Fruit fly (Drosophila melanogaster) whole organism, prepupa: ENCODE data around the gene CG11854.

Experiments
- Blimp-1 ChIP-seq: fragments of 200-800 bp; sonication (Bioruptor generic); optimal IDR thresholded peaks from 3 replicates; lab custom pipeline; 2017; ENCODE audit warnings: missing biosample characterization, missing genetic modification characterization, mild to moderate bottlenecking, moderate library complexity, missing genetic modification reagents
- CG10631 ChIP-seq: fragments of 200-800 bp; sonication (Bioruptor generic); optimal IDR thresholded peaks from 2 replicates; lab custom pipeline; 2016; ENCODE audit warnings: missing biosample characterization, missing genetic modification characterization
- CG10669 ChIP-seq: fragments of 200-800 bp; sonication (Bioruptor generic); optimal IDR thresholded peaks from 3 replicates; lab custom pipeline; 2018; ENCODE audit warnings: missing biosample characterization, mild to moderate bottlenecking, missing genetic modification characterization, moderate library complexity
- CG11294 ChIP-seq: fragments of 200-800 bp; sonication (Bioruptor generic); IDR thresholded peaks from 2 replicates; pipeline ENCODE4 v1.3.6; 2022; ENCODE audit warnings: missing biosample characterization, missing genetic modification characterization
- CG15336 ChIP-seq: fragments of 200-800 bp; sonication (Bioruptor generic); IDR thresholded peaks from 2 replicates; pipeline ENCODE4 v1.3.6; 2022; ENCODE audit warnings: missing biosample characterization, missing genetic modification characterization
- CG1621 ChIP-seq: fragments of 200-800 bp; sonication (Bioruptor generic); optimal IDR thresholded peaks from 3 replicates; lab custom pipeline; 2018; ENCODE audit warnings: missing biosample characterization, mild to moderate bottlenecking, missing genetic modification characterization
- CG16779 ChIP-seq: fragments of 200-800 bp; sonication (Bioruptor generic); optimal IDR thresholded peaks from 3 replicates; lab custom pipeline; 2017; ENCODE audit warnings: missing biosample characterization, mild to moderate bottlenecking, missing genetic modification characterization
- CG31627 ChIP-seq: fragments of 200-800 bp; sonication (Bioruptor generic); optimal IDR thresholded peaks from 3 replicates; lab custom pipeline; 2016; ENCODE audit warnings: missing biosample characterization, missing genetic modification characterization
- CG3919 ChIP-seq: fragments of 200-800 bp; sonication (Bioruptor generic); optimal IDR thresholded peaks from 3 replicates; lab custom pipeline; 2016; ENCODE audit warnings: missing biosample characterization, missing genetic modification characterization
- CG4318 ChIP-seq: fragments of 200-800 bp; sonication (Bioruptor generic); optimal IDR thresholded peaks from 3 replicates; lab custom pipeline; 2017; ENCODE audit warnings: missing biosample characterization, mild to moderate bottlenecking, missing genetic modification characterization
- CG6854 ChIP-seq: fragments of 200-800 bp; sonication (Bioruptor generic); optimal IDR thresholded peaks from 2 replicates; lab custom pipeline; 2017; ENCODE audit warnings: missing biosample characterization, mild to moderate bottlenecking, missing genetic modification characterization
- CG7368 ChIP-seq: fragments of 200-800 bp; sonication (Bioruptor generic); optimal IDR thresholded peaks from 3 replicates; lab custom pipeline; 2016; ENCODE audit warnings: missing biosample characterization, missing genetic modification characterization
- CG8632 ChIP-seq: fragments of 200-800 bp; sonication (Bioruptor generic); optimal IDR thresholded peaks from 3 replicates; lab custom pipeline; 2016; ENCODE audit warnings: missing biosample characterization, missing genetic modification characterization
- CG9139 ChIP-seq: fragments of 200-800 bp; sonication (Bioruptor generic); optimal IDR thresholded peaks from 3 replicates; lab custom pipeline; 2017; ENCODE audit warnings: missing biosample characterization, mild to moderate bottlenecking, missing genetic modification characterization
- Eip78C ChIP-seq: fragments of 200-800 bp; sonication (Bioruptor generic); peaks from one replicate; lab custom pipeline; 2016; ENCODE audit warnings: missing biosample characterization, missing genetic modification characterization
- Eip93F ChIP-seq: fragments of 200-800 bp; sonication (Bioruptor generic); optimal IDR thresholded peaks from 2 replicates; lab custom pipeline; 2016; ENCODE audit warnings: missing biosample characterization, mild to moderate bottlenecking, missing genetic modification characterization
- Hr4 ChIP-seq: fragments of 200-800 bp; sonication (Bioruptor generic); optimal IDR thresholded peaks from 3 replicates; lab custom pipeline; 2016; ENCODE audit warnings: missing biosample characterization, missing genetic modification characterization
- Met ChIP-seq: fragments of 200-800 bp; sonication (Bioruptor generic); optimal IDR thresholded peaks from 3 replicates; lab custom pipeline; 2016; ENCODE audit warnings: missing biosample characterization, missing genetic modification characterization
- Smox ChIP-seq: fragments of 200-800 bp; sonication (Bioruptor generic); optimal IDR thresholded peaks from 3 replicates; lab custom pipeline; 2016; ENCODE audit warnings: missing biosample characterization, missing genetic modification characterization
- Sox14 ChIP-seq: fragments of 200-800 bp; sonication (Bioruptor generic); optimal IDR thresholded peaks from 3 replicates; lab custom pipeline; 2016; ENCODE audit warnings: missing biosample characterization, missing genetic modification characterization
- Sox15 ChIP-seq: fragments of 200-800 bp; sonication (Bioruptor generic); optimal IDR thresholded peaks from 3 replicates; lab custom pipeline; 2016; ENCODE audit warnings: missing biosample characterization, missing genetic modification characterization
- achi ChIP-seq: fragments of 200-800 bp; sonication (Bioruptor generic); optimal IDR thresholded peaks from 3 replicates; lab custom pipeline; 2016; ENCODE audit warnings: missing biosample characterization, missing genetic modification characterization
- acj6 ChIP-seq: fragments of 200-800 bp; sonication (Bioruptor generic); optimal IDR thresholded peaks from 3 replicates; lab custom pipeline; 2016; ENCODE audit warnings: missing biosample characterization, missing genetic modification characterization
- dac ChIP-seq: fragments of 200-800 bp; sonication (Bioruptor generic); optimal IDR thresholded peaks from 2 replicates; lab custom pipeline; 2017; ENCODE audit warnings: missing biosample characterization, mild to moderate bottlenecking, missing genetic modification characterization
- fd59A ChIP-seq: fragments of 200-800 bp; sonication (Bioruptor generic); optimal IDR thresholded peaks from 2 replicates; lab custom pipeline; 2017; ENCODE audit warnings: missing biosample characterization, mild to moderate bottlenecking, missing genetic modification characterization, missing genetic modification reagents
- fd85E ChIP-seq: fragments of 200-800 bp; sonication (Bioruptor generic); optimal IDR thresholded peaks from 3 replicates; lab custom pipeline; 2016; ENCODE audit warnings: missing biosample characterization, missing genetic modification characterization
- fkh ChIP-seq: fragments of 200-800 bp; sonication (Bioruptor generic); optimal IDR thresholded peaks from 3 replicates; lab custom pipeline; 2017; ENCODE audit warnings: missing biosample characterization, mild to moderate bottlenecking, missing genetic modification characterization, moderate library complexity
- net ChIP-seq: fragments of 200-800 bp; sonication (Bioruptor generic); optimal IDR thresholded peaks from 3 replicates; lab custom pipeline; 2016; ENCODE audit warnings: missing biosample characterization, missing genetic modification characterization
- spab ChIP-seq: fragments of 200-800 bp; sonication (Bioruptor generic); optimal IDR thresholded peaks from 2 replicates; lab custom pipeline; 2017; ENCODE audit warnings: missing biosample characterization, mild to moderate bottlenecking, missing genetic modification characterization, missing genetic modification reagents
- ss ChIP-seq, 2 experiments: fragments of 200-800 bp; sonication (Bioruptor generic); optimal IDR thresholded peaks; 2 replicates in 1 of 2; 3 replicates in 1 of 2; lab custom pipeline; 2017 to 2018; ENCODE audit warnings: mild to moderate bottlenecking in 2 of 2, missing biosample characterization in 2 of 2, missing genetic modification characterization in 2 of 2, moderate library complexity in 1 of 2
- svp ChIP-seq: fragments of 200-800 bp; sonication (Bioruptor generic); peaks from one replicate; lab custom pipeline; 2016; ENCODE audit warnings: missing biosample characterization, missing genetic modification characterization
- topi ChIP-seq: fragments of 200-800 bp; sonication (Bioruptor generic); optimal IDR thresholded peaks from 3 replicates; lab custom pipeline; 2016; ENCODE audit warnings: missing biosample characterization, missing genetic modification characterization
- vri ChIP-seq: fragments of 200-800 bp; sonication (Bioruptor generic); optimal IDR thresholded peaks from 3 replicates; lab custom pipeline; 2016; ENCODE audit warnings: missing biosample characterization, mild to moderate bottlenecking, missing genetic modification characterization

The CG11854 gene

dm6 chr3R:25265589-25266201 lies 23.9 kb downstream of the CG11854 start, which contains the start of the genes GlnRS and RIOK2:
TSS of gene GlnRS (minus strand) at chr3R:25265721.
TSS of gene RIOK2 (plus strand) at chr3R:25265844.
- TF ChIP-seq CG15336 (peak; percentile 31; the same call in 1 of the 2 replicates), CG10631 (no peak), fkh (GFP tag; lab: Kevin White, UChicago) (no peak), CG8632 (no peak), achi (GFP tag; lab: Kevin White, UChicago) (peak; percentile 45), CG1621 (tag; lab: Kevin White, UChicago) (peak; percentile 33)

dm6 chr3R:25266751-25267150 lies 24.9 kb downstream of the CG11854 start:
- TF ChIP-seq achi (GFP tag; lab: Kevin White, UChicago) (no peak), Eip78C (GFP tag; lab: Kevin White, UChicago) (no peak), acj6 (GFP tag; lab: Kevin White, UChicago) (no peak), fd59A (GFP tag; lab: Kevin White, UChicago) (no peak), Hr4 (GFP tag; lab: Kevin White, UChicago) (no peak), CG7368 (GFP tag; lab: Kevin White, UChicago) (no peak), fkh (GFP tag; lab: Kevin White, UChicago) (no peak), Sox14 (GFP tag; lab: Kevin White, UChicago) (no peak), CG31627 (GFP tag; lab: Kevin White, UChicago) (no peak), Sox15 (GFP tag; lab: Kevin White, UChicago) (no peak), Blimp-1 (GFP tag; lab: Kevin White, UChicago) (no peak), dac (GFP tag; lab: Kevin White, UChicago) (no peak), CG10669 (GFP tag; lab: Kevin White, UChicago) (no peak), Met (GFP tag; lab: Kevin White, UChicago) (no peak), CG9139 (no peak), CG16779 (tag; lab: Kevin White, UChicago) (no peak), topi (GFP tag; lab: Kevin White, UChicago) (no peak), CG1621 (tag; lab: Kevin White, UChicago) (no peak)

dm6 chr3R:25269909-25270308 lies 28.1 kb downstream of the CG11854 start, which contains the start of the genes CG11889 and CG11891:
TSS of gene CG11889 (plus strand) at chr3R:25270209.
TSS of gene CG11891 (plus strand) at chr3R:25270209.
- no peak for TF ChIP-seq net (GFP tag; lab: Kevin White, UChicago)
- TF ChIP-seq CG4318 (GFP tag; lab: Kevin White, UChicago): no peak
- no peak for TF ChIP-seq CG15336
- TF ChIP-seq CG1621 (tag; lab: Kevin White, UChicago): no peak
- TF ChIP-seq Eip93F (GFP tag; lab: Kevin White, UChicago): no peak

dm6 chr3R:25273537-25273936 lies 31.7 kb downstream of the CG11854 start, which contains the start of gene CG11878:
TSS of gene CG11878 (plus strand) at chr3R:25273837.
- no peak for TF ChIP-seq CG6854

DNA sequence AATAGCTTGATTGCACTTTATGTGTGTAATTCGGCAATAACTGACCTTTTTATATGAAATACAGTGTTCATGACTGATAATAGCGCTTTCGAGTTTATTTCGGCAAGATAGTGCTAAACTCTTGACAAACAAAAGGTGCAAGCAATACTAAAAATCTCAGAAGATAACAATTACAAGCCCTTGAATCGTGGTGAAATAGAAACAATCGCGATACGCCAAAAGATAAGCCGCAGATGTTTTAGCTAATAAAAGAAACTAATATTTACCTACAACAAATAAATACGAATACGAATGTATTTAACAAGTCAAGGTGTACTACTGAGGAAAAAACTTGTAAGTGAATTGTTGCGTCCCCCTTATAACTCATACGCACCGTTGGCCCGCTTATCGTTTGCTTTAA lies 33.5 kb downstream of the CG11854 start:
- TF ChIP-seq Hr4 (GFP tag; lab: Kevin White, UChicago): no peak
- TF ChIP-seq vri: peak; percentile 63
- TF ChIP-seq fd85E (GFP tag; lab: Kevin White, UChicago): no peak
- TF ChIP-seq Met (GFP tag; lab: Kevin White, UChicago): no peak
- TF ChIP-seq CG11294: no peak
- no peak for TF ChIP-seq ss (GFP tag; optimal IDR thresholded peaks at IDR 0.05; lab: Kevin White, UChicago)
- no peak for TF ChIP-seq Blimp-1 (GFP tag; lab: Kevin White, UChicago)
- no peak for TF ChIP-seq CG4318 (GFP tag; lab: Kevin White, UChicago)
- no peak for TF ChIP-seq CG3919 (GFP tag; lab: Kevin White, UChicago)
- TF ChIP-seq Smox (GFP tag; lab: Kevin White, UChicago): no peak
- peak; percentile 2 for TF ChIP-seq CG16779 (tag; lab: Kevin White, UChicago)
- TF ChIP-seq CG8632: no peak
- no peak for TF ChIP-seq svp (GFP tag; lab: Kevin White, UChicago)
- TF ChIP-seq spab (GFP tag; lab: Kevin White, UChicago): no peak
- peak; percentile 71 for TF ChIP-seq fkh (GFP tag; lab: Kevin White, UChicago)
- no peak for TF ChIP-seq CG31627 (GFP tag; lab: Kevin White, UChicago)
- TF ChIP-seq, all 60 proteins: peak for 3
